Fruit fly (Drosophila melanogaster): ENCODE measurements around the gene CG14961.

CG14961 gene

dm6 chr3L:3380225-3381043, 50.6 kb downstream of the CG14961 start:
- TF ChIP-seq psq (optimal IDR thresholded peaks at IDR 0.05) = no peak
- no peak for TF ChIP-seq ttk (optimal IDR thresholded peaks at IDR 0.05)
- TF ChIP-seq h (optimal IDR thresholded peaks at IDR 0.05) = no peak
- TF ChIP-seq Myc (optimal IDR thresholded peaks at IDR 0.05) = no peak
- TF ChIP-seq Sin3A (optimal IDR thresholded peaks at IDR 0.05) = no peak
- TF ChIP-seq insv (optimal IDR thresholded peaks at IDR 0.05) = no peak

- TF ChIP-seq Myc (optimal IDR thresholded peaks at IDR 0.05) = no peak
- no peak for TF ChIP-seq Sin3A (optimal IDR thresholded peaks at IDR 0.05)
- no peak for TF ChIP-seq psq (optimal IDR thresholded peaks at IDR 0.05)
- no peak for TF ChIP-seq h (optimal IDR thresholded peaks at IDR 0.05)
- TF ChIP-seq ttk (optimal IDR thresholded peaks at IDR 0.05) = no peak
- no peak for TF ChIP-seq insv (optimal IDR thresholded peaks at IDR 0.05)
Observed at dm6 chr3L:3381869-3382488, 52.1 kb downstream of the CG14961 start.

- TF ChIP-seq h (optimal IDR thresholded peaks at IDR 0.05) (no peak), Sin3A (optimal IDR thresholded peaks at IDR 0.05) (no peak), Myc (optimal IDR thresholded peaks at IDR 0.05) (no peak), psq (optimal IDR thresholded peaks at IDR 0.05) (no peak), insv (optimal IDR thresholded peaks at IDR 0.05) (no peak), ttk (optimal IDR thresholded peaks at IDR 0.05) (no peak)
Observed at dm6 chr3L:3382489-3382879, 52.6 kb downstream of the CG14961 start.
